Fruit fly (Drosophila melanogaster): ENCODE results near the gene Cyp304a1.
A peak's percentile ranks its signal among the peaks of the same experiment; 100 is the strongest.

The Cyp304a1 gene

dm6 chr3R:12960227-12960626 is 3.4 kb upstream of the Cyp304a1 start:
- TF ChIP-seq CG6175 (GFP tag; IDR thresholded peaks at IDR 0.05), result peak; percentile 65; the same call in 2 of the 3 replicates
- TF ChIP-seq hb (GFP tag; IDR thresholded peaks at IDR 0.05; ENCODE audit: partially characterized antibody), result no peak
- peak; percentile 46; the same call in 1 of the 2 replicates for TF ChIP-seq GATAe (GFP tag; conservative IDR thresholded peaks at IDR 0.05)
- no peak for TF ChIP-seq Dbx (GFP tag; IDR thresholded peaks at IDR 0.05)
- 0 out of 2 replicates have a peak, but pooled peaks have one; percentile 5 for TF ChIP-seq CG10959 (GFP tag; IDR thresholded peaks at IDR 0.05)
- TF ChIP-seq fd96Cb (tag; optimal IDR thresholded peaks at IDR 0.05), result no peak
- no peak for TF ChIP-seq Mad (GFP tag; optimal IDR thresholded peaks at IDR 0.05)
- peak; percentile 62 for TF ChIP-seq exex (tag; optimal IDR thresholded peaks at IDR 0.05)
- TF ChIP-seq gce (GFP tag; IDR thresholded peaks at IDR 0.05), result 0 out of 3 replicates have a peak, but pooled peaks have one; percentile 17
- peak; percentile 77; the same call in 1 of the 4 replicates for TF ChIP-seq chinmo (GFP tag; IDR thresholded peaks at IDR 0.05; ENCODE audit: partially characterized antibody)
- no peak for TF ChIP-seq Dip3 (GFP tag; optimal IDR thresholded peaks at IDR 0.05)
- TF ChIP-seq B-H1 (GFP tag; IDR thresholded peaks at IDR 0.05), result no peak
- no peak for TF ChIP-seq CG17912 (GFP tag; optimal IDR thresholded peaks at IDR 0.05)
- TF ChIP-seq grn (GFP tag; optimal IDR thresholded peaks at IDR 0.05), result peak; percentile 35
- peak; percentile 18 for TF ChIP-seq corto (GFP tag; optimal IDR thresholded peaks at IDR 0.05)
- peak; percentile 35 for TF ChIP-seq mirr (GFP tag; optimal IDR thresholded peaks at IDR 0.05)
- no peak for TF ChIP-seq amos (GFP tag; IDR thresholded peaks at IDR 0.05; ENCODE audit: partially characterized antibody)
- no peak for TF ChIP-seq CG8290 (GFP tag; optimal IDR thresholded peaks at IDR 0.05)
- TF ChIP-seq CG8290 (tag; optimal IDR thresholded peaks at IDR 0.05), result peak in 1 of 2 experiments; percentile 6
- no peak for TF ChIP-seq ewg (GFP tag; optimal IDR thresholded peaks at IDR 0.05)
- TF ChIP-seq vvl (GFP tag; IDR thresholded peaks at IDR 0.05), result no peak
- no peak for TF ChIP-seq H15 (GFP tag; IDR thresholded peaks at IDR 0.05)
- TF ChIP-seq CG31441 (GFP tag; IDR thresholded peaks at IDR 0.05), result no peak
- TF ChIP-seq Ets65A (GFP tag), result no peak
- TF ChIP-seq sens-2 (GFP tag; IDR thresholded peaks at IDR 0.05), result 0 out of 2 replicates have a peak, but pooled peaks have one; percentile 29
- no peak for TF ChIP-seq Taf1 (GFP tag; IDR thresholded peaks at IDR 0.05)
- TF ChIP-seq CG10543 (GFP tag; optimal IDR thresholded peaks at IDR 0.05), result no peak
- TF ChIP-seq CG8388 (GFP tag; optimal IDR thresholded peaks at IDR 0.05), result no peak
- TF ChIP-seq Optix (GFP tag; IDR thresholded peaks at IDR 0.05), result no peak
- TF ChIP-seq sens (GFP tag), result peak; percentile 18
- peak; percentile 1 for TF ChIP-seq CG3281 (GFP tag; optimal IDR thresholded peaks at IDR 0.05)
- TF ChIP-seq CG7839 (tag; optimal IDR thresholded peaks at IDR 0.05), result no peak
- TF ChIP-seq Neu2 (GFP tag; optimal IDR thresholded peaks at IDR 0.05; ENCODE audit: borderline replicate concordance), result no peak
- no peak for TF ChIP-seq CG10147 (GFP tag; optimal IDR thresholded peaks at IDR 0.05)
- no peak for TF ChIP-seq yki (optimal IDR thresholded peaks at IDR 0.05)
- no peak for TF ChIP-seq pho (GFP tag; optimal IDR thresholded peaks at IDR 0.05)
- no peak for TF ChIP-seq ATbp (GFP tag; optimal IDR thresholded peaks at IDR 0.05)
- no peak for TF ChIP-seq CG9817 (tag; optimal IDR thresholded peaks at IDR 0.05)
- no peak for TF ChIP-seq stc (GFP tag; IDR thresholded peaks at IDR 0.05)

dm6 chr3R:12960929-12961855 is 2.4 kb upstream of the Cyp304a1 start, which contains the start of gene Spc25:
Spc25 (plus strand) TSS chr3R:12961745.
- TF ChIP-seq her (GFP tag; optimal IDR thresholded peaks at IDR 0.05), result peak; percentile 51
- peak; percentile 24 for TF ChIP-seq da (GFP tag; optimal IDR thresholded peaks at IDR 0.05)
- no peak for TF ChIP-seq wor (GFP tag; IDR thresholded peaks at IDR 0.05)
- peak; percentile 60 for TF ChIP-seq Lhr (GFP tag; optimal IDR thresholded peaks at IDR 0.05)
- no peak for TF ChIP-seq zen (tag; optimal IDR thresholded peaks at IDR 0.05)
- peak; percentile 93 for TF ChIP-seq CG34224 (GFP tag; IDR thresholded peaks at IDR 0.05; ENCODE audit: partially characterized antibody)
- peak; percentile 88 for TF ChIP-seq E2f2 (GFP tag; IDR thresholded peaks at IDR 0.05)
- peak; percentile 94 for TF ChIP-seq Scr (GFP tag; IDR thresholded peaks at IDR 0.05; ENCODE audit: partially characterized antibody)
- TF ChIP-seq CG10654 (GFP tag; optimal IDR thresholded peaks at IDR 0.05), result peak; percentile 35
- TF ChIP-seq Ptx1 (GFP tag; IDR thresholded peaks at IDR 0.05), result 0 out of 2 replicates have a peak, but pooled peaks have one; percentile 39
- TF ChIP-seq Hr51 (GFP tag; optimal IDR thresholded peaks at IDR 0.05), result peak; percentile 42 to 71
- peak; percentile 9 for TF ChIP-seq CG2678 (tag; optimal IDR thresholded peaks at IDR 0.05)
